Worm (Caenorhabditis elegans) whole organism, L3 larva: ENCODE results near the gene srz-1.

ENCODE experiments used
- R02D3.7 ChIP-seq: fragments of 150-350 bp; optimal IDR thresholded peaks from 2 replicates; lab custom pipeline; 2014; ENCODE audit warnings: missing biosample characterization, missing genetic modification characterization
- aly-2 ChIP-seq: fragments of 150-350 bp; optimal IDR thresholded peaks from 2 replicates; lab custom pipeline; 2014; ENCODE audit warnings: missing biosample characterization, missing genetic modification characterization
- ama-1 ChIP-seq: fragments of 150-350 bp; optimal IDR thresholded peaks from 2 replicates; lab custom pipeline; 2018
- ceh-16 ChIP-seq: sonication (generic microtip); optimal IDR thresholded peaks from 2 replicates; lab custom pipeline; 2017; ENCODE audit warnings: missing biosample characterization, missing genetic modification characterization
- ceh-28 ChIP-seq: fragments of 150-350 bp; optimal IDR thresholded peaks from 2 replicates; lab custom pipeline; 2014; ENCODE audit warnings: missing biosample characterization, missing genetic modification reagents, missing genetic modification characterization
- ceh-82 ChIP-seq: fragments of 150-350 bp; optimal IDR thresholded peaks from 2 replicates; lab custom pipeline; 2014; ENCODE audit warnings: missing biosample characterization, missing genetic modification characterization
- ceh-9 ChIP-seq: sonication (generic microtip); optimal IDR thresholded peaks from 2 replicates; lab custom pipeline; 2018; ENCODE audit warnings: missing biosample characterization, missing genetic modification characterization
- daf-12 ChIP-seq: fragments of 150-350 bp; optimal IDR thresholded peaks from 2 replicates; lab custom pipeline; 2014; ENCODE audit warnings: missing biosample characterization, missing genetic modification reagents, missing genetic modification characterization
- egl-5 ChIP-seq: fragments of 150-350 bp; optimal IDR thresholded peaks from 2 replicates; lab custom pipeline; 2017; ENCODE audit warnings: missing biosample characterization, missing genetic modification reagents, missing genetic modification characterization, inconsistent platforms
- elt-1 ChIP-seq: fragments of 150-350 bp; optimal IDR thresholded peaks from 2 replicates; lab custom pipeline; 2014; ENCODE audit warnings: missing biosample characterization, missing genetic modification characterization
- elt-2 ChIP-seq: sonication (generic microtip); optimal IDR thresholded peaks from 2 replicates; lab custom pipeline; 2016; ENCODE audit warnings: missing genetic modification reagents, mild to moderate bottlenecking, missing genetic modification characterization, missing compliant biosample characterization
- elt-3 ChIP-seq, 3 experiments: fragments of 150-350 bp in 1 of 3; sonication (generic microtip) in 2 of 3; optimal IDR thresholded peaks; 2 replicates in 2 of 3; 4 replicates in 1 of 3; lab custom pipeline; 2014 to 2017; ENCODE audit warnings: missing biosample characterization in 3 of 3, missing genetic modification characterization in 3 of 3
- fkh-10 ChIP-seq: sonication (generic microtip); optimal IDR thresholded peaks from 2 replicates; lab custom pipeline; 2017; ENCODE audit warnings: missing biosample characterization, missing genetic modification reagents, missing genetic modification characterization
- fos-1 ChIP-seq: fragments of 150-350 bp; optimal IDR thresholded peaks from 2 replicates; lab custom pipeline; 2014; ENCODE audit warnings: missing biosample characterization, missing genetic modification characterization
- jun-1 ChIP-seq: fragments of 150-350 bp; optimal IDR thresholded peaks from 2 replicates; lab custom pipeline; 2014; ENCODE audit warnings: missing biosample characterization, missing genetic modification reagents, missing genetic modification characterization
- lin-15B ChIP-seq: fragments of 150-350 bp; optimal IDR thresholded peaks from 2 replicates; lab custom pipeline; 2014; ENCODE audit warnings: missing biosample characterization, missing genetic modification characterization
- lin-39 ChIP-seq: fragments of 150-350 bp; optimal IDR thresholded peaks from 2 replicates; lab custom pipeline; 2018; ENCODE audit warnings: missing biosample characterization, missing genetic modification reagents, missing genetic modification characterization
- lsy-12 ChIP-seq: sonication (generic microtip); optimal IDR thresholded peaks from 2 replicates; lab custom pipeline; 2016; ENCODE audit warnings: mild to moderate bottlenecking, missing genetic modification characterization, missing compliant biosample characterization
- mml-1 ChIP-seq: fragments of 150-350 bp; sonication (generic microtip); optimal IDR thresholded peaks from 3 replicates; lab custom pipeline; 2014; ENCODE audit warnings: missing biosample characterization, missing genetic modification characterization
- nfya-1 ChIP-seq: sonication (generic microtip); optimal IDR thresholded peaks from 2 replicates; lab custom pipeline; 2017; ENCODE audit warnings: missing genetic modification characterization, mild to moderate bottlenecking, missing compliant biosample characterization, antibody characterized with exemption, moderate library complexity; ENCODE audit not compliant: insufficient read depth
- nhr-11 ChIP-seq: fragments of 150-350 bp; optimal IDR thresholded peaks from 2 replicates; lab custom pipeline; 2014; ENCODE audit warnings: missing biosample characterization, missing genetic modification characterization
- nhr-12 ChIP-seq: fragments of 150-350 bp; optimal IDR thresholded peaks from 2 replicates; lab custom pipeline; 2014; ENCODE audit warnings: missing biosample characterization, missing genetic modification characterization
- nhr-23 ChIP-seq: fragments of 150-350 bp; optimal IDR thresholded peaks from 2 replicates; lab custom pipeline; 2014; ENCODE audit warnings: missing biosample characterization, missing genetic modification reagents, missing genetic modification characterization
- nhr-237 ChIP-seq: fragments of 150-350 bp; optimal IDR thresholded peaks from 2 replicates; lab custom pipeline; 2014; ENCODE audit warnings: missing biosample characterization, missing genetic modification characterization
- nhr-25 ChIP-seq: sonication (generic microtip); optimal IDR thresholded peaks from 2 replicates; lab custom pipeline; 2017; ENCODE audit warnings: missing biosample characterization, missing genetic modification characterization
- nhr-28 ChIP-seq: fragments of 150-350 bp; optimal IDR thresholded peaks from 2 replicates; lab custom pipeline; 2014; ENCODE audit warnings: missing biosample characterization, missing genetic modification characterization
- nhr-43 ChIP-seq: sonication (generic microtip); optimal IDR thresholded peaks from 2 replicates; lab custom pipeline; 2016; ENCODE audit warnings: mild to moderate bottlenecking, missing genetic modification characterization, missing compliant biosample characterization; ENCODE audit not compliant: poor library complexity, severe bottlenecking
- nhr-67 ChIP-seq: fragments of 150-350 bp; optimal IDR thresholded peaks from 2 replicates; lab custom pipeline; 2014; ENCODE audit warnings: missing biosample characterization, missing genetic modification characterization
- nhr-76 ChIP-seq: fragments of 150-350 bp; sonication (generic microtip); optimal IDR thresholded peaks from 5 replicates; lab custom pipeline; 2014; ENCODE audit warnings: missing biosample characterization, missing genetic modification characterization
- nhr-77 ChIP-seq: fragments of 150-350 bp; optimal IDR thresholded peaks from 2 replicates; lab custom pipeline; 2014; ENCODE audit warnings: missing biosample characterization, missing genetic modification characterization
- pha-4 ChIP-seq: fragments of 150-350 bp; optimal IDR thresholded peaks from 2 replicates; lab custom pipeline; 2014; ENCODE audit warnings: missing biosample characterization, missing genetic modification reagents, missing genetic modification characterization
- pqm-1 ChIP-seq: fragments of 150-350 bp; optimal IDR thresholded peaks from 2 replicates; lab custom pipeline; 2017; ENCODE audit warnings: missing biosample characterization, missing genetic modification characterization, inconsistent platforms
- sea-2 ChIP-seq: fragments of 150-350 bp; sonication (generic microtip); optimal IDR thresholded peaks from 4 replicates; lab custom pipeline; 2014; ENCODE audit warnings: missing biosample characterization, missing genetic modification reagents, missing genetic modification characterization
- skn-1 ChIP-seq: fragments of 150-350 bp; optimal IDR thresholded peaks from 2 replicates; lab custom pipeline; 2014; ENCODE audit warnings: missing biosample characterization, missing genetic modification characterization
- snpc-4 ChIP-seq: fragments of 150-350 bp; optimal IDR thresholded peaks from 2 replicates; lab custom pipeline; 2014; ENCODE audit warnings: missing biosample characterization, missing genetic modification characterization
- tbx-2 ChIP-seq: sonication (generic microtip); optimal IDR thresholded peaks from 2 replicates; lab custom pipeline; 2016; ENCODE audit warnings: mild to moderate bottlenecking, missing genetic modification characterization, missing compliant biosample characterization
- unc-39 ChIP-seq: sonication (generic microtip); optimal IDR thresholded peaks from 4 replicates; lab custom pipeline; 2017; ENCODE audit warnings: missing biosample characterization, missing genetic modification characterization
- unc-62 ChIP-seq: fragments of 150-350 bp; sonication (generic microtip); optimal IDR thresholded peaks from 4 replicates; lab custom pipeline; 2014; ENCODE audit warnings: missing biosample characterization, missing genetic modification reagents, missing genetic modification characterization
- zag-1 ChIP-seq: fragments of 150-350 bp; optimal IDR thresholded peaks from 2 replicates; lab custom pipeline; 2014; ENCODE audit warnings: missing biosample characterization, missing genetic modification characterization
- ztf-4 ChIP-seq: fragments of 150-350 bp; optimal IDR thresholded peaks from 2 replicates; lab custom pipeline; 2014; ENCODE audit warnings: missing biosample characterization, missing genetic modification characterization

Gene srz-1

ce11 chrV:16724574-16724973 is 48.9 kb downstream of the srz-1 start:
- TF ChIP-seq nhr-67 (tag; lab: Kevin White, UChicago) (no peak), pha-4 (tag; lab: Kevin White, UChicago) (peak; percentile 73), elt-2 (tag; lab: Kevin White, UChicago) (no peak), lin-15B (no peak)

ce11 chrV:16725955-16726354 is 50.3 kb downstream of the srz-1 start:
- peak; percentile 86 for TF ChIP-seq elt-2 (tag; lab: Kevin White, UChicago)
- TF ChIP-seq sea-2 (GFP tag; lab: Kevin White, UChicago) = no peak
- peak; percentile 40 for TF ChIP-seq snpc-4 (tag; lab: Kevin White, UChicago)
- TF ChIP-seq nhr-237 (tag; lab: Kevin White, UChicago) = no peak
- no peak for TF ChIP-seq aly-2
- TF ChIP-seq egl-5 (tag; lab: Kevin White, UChicago) = no peak
- no peak for TF ChIP-seq unc-39
- no peak for TF ChIP-seq lsy-12 (tag; lab: Kevin White, UChicago)
- TF ChIP-seq nhr-12 (tag; lab: Kevin White, UChicago) = no peak
- TF ChIP-seq unc-62 = no peak
- no peak for TF ChIP-seq R02D3.7 (tag; lab: Kevin White, UChicago)
- no peak for TF ChIP-seq zag-1 (tag; lab: Kevin White, UChicago)
- TF ChIP-seq lin-39 (tag; lab: Kevin White, UChicago) = no peak
- no peak for TF ChIP-seq elt-1 (tag; lab: Kevin White, UChicago)
- no peak for TF ChIP-seq ama-1 (lab: Kevin White, UChicago)
- TF ChIP-seq nhr-67 (tag; lab: Kevin White, UChicago) = no peak
- peak; percentile 98 for TF ChIP-seq pqm-1 (tag; lab: Kevin White, UChicago)
- no peak for TF ChIP-seq elt-3 (tag; optimal IDR thresholded peaks at IDR 0.05; lab: Kevin White, UChicago)
- no peak for TF ChIP-seq ceh-28 (tag; lab: Kevin White, UChicago)
- no peak for TF ChIP-seq nhr-77 (tag; lab: Kevin White, UChicago)
- TF ChIP-seq ztf-4 = no peak
- TF ChIP-seq fos-1 = no peak
- no peak for TF ChIP-seq nhr-23 (tag; lab: Kevin White, UChicago)
- TF ChIP-seq mml-1 (tag; lab: Kevin White, UChicago) = no peak
- TF ChIP-seq jun-1 (tag; lab: Kevin White, UChicago) = peak; percentile 79
- no peak for TF ChIP-seq ceh-16 (tag; lab: Kevin White, UChicago)
- no peak for TF ChIP-seq nhr-25 (tag; lab: Kevin White, UChicago)
- TF ChIP-seq fkh-10 (GFP tag; lab: Kevin White, UChicago) = no peak
- no peak for TF ChIP-seq nfya-1 (tag; lab: Kevin White, UChicago)
- peak; percentile 87 for TF ChIP-seq pha-4 (tag; lab: Kevin White, UChicago)
- TF ChIP-seq nhr-28 = no peak
- TF ChIP-seq daf-12 (tag; lab: Kevin White, UChicago) = no peak
- TF ChIP-seq tbx-2 = no peak
- TF ChIP-seq nhr-11 = no peak
- TF ChIP-seq skn-1 (tag; lab: Kevin White, UChicago) = no peak
- no peak for TF ChIP-seq nhr-43 (tag; lab: Kevin White, UChicago)
- no peak for TF ChIP-seq ceh-9 (tag; lab: Kevin White, UChicago)
- TF ChIP-seq, all 47 proteins: peak for 5

- TF ChIP-seq ceh-82 = no peak
- no peak for TF ChIP-seq R02D3.7 (tag; lab: Kevin White, UChicago)
- no peak for TF ChIP-seq ama-1 (lab: Kevin White, UChicago)
- TF ChIP-seq elt-3 (tag; optimal IDR thresholded peaks at IDR 0.05; lab: Kevin White, UChicago) = no peak
- TF ChIP-seq ceh-28 (tag; lab: Kevin White, UChicago) = no peak
- TF ChIP-seq nhr-76 (tag; lab: Kevin White, UChicago) = no peak
- TF ChIP-seq lin-15B = no peak
- TF ChIP-seq egl-5 (tag; lab: Kevin White, UChicago) = no peak
- no peak for TF ChIP-seq snpc-4 (tag; lab: Kevin White, UChicago)
- TF ChIP-seq lsy-12 (tag; lab: Kevin White, UChicago) = no peak
- TF ChIP-seq, all 47 proteins: peak for 0
Observed at ce11 chrV:16726915-16727314, 51.3 kb downstream of the srz-1 start, which contains the start of gene T25E12.14. TSS of gene T25E12.14 (plus strand) at chrV:16727215.
